Worm (Caenorhabditis elegans) whole organism, late embryonic: ENCODE measurements around the gene C17B7.8.

Experiments
- C08G9.2 ChIP-seq: sonication (generic microtip); optimal IDR thresholded peaks from 2 replicates; lab custom pipeline; 2016; ENCODE audit warnings: mild to moderate bottlenecking, missing genetic modification characterization, moderate library complexity, missing compliant biosample characterization
- K02D7.2 ChIP-seq: sonication (generic microtip); optimal IDR thresholded peaks from 2 replicates; lab custom pipeline; 2017; ENCODE audit warnings: mild to moderate bottlenecking, missing genetic modification characterization, missing compliant biosample characterization
- T23F11.4 ChIP-seq: fragments of 200-800 bp; sonication (Bioruptor generic); optimal IDR thresholded peaks from 2 replicates; lab custom pipeline; 2018; ENCODE audit warnings: mild to moderate bottlenecking, missing genetic modification characterization, missing compliant biosample characterization
- ahr-1 ChIP-seq: sonication (generic microtip); optimal IDR thresholded peaks from 2 replicates; lab custom pipeline; 2016; ENCODE audit warnings: missing genetic modification characterization, missing compliant biosample characterization
- ceh-18 ChIP-seq: sonication (generic microtip); optimal IDR thresholded peaks from 2 replicates; lab custom pipeline; 2016; ENCODE audit warnings: missing genetic modification characterization, missing compliant biosample characterization
- ceh-22 ChIP-seq: sonication (generic microtip); optimal IDR thresholded peaks from 2 replicates; lab custom pipeline; 2017; ENCODE audit warnings: missing biosample characterization, missing genetic modification characterization
- ceh-30 ChIP-seq: fragments of 150-350 bp; optimal IDR thresholded peaks from 2 replicates; lab custom pipeline; 2014; ENCODE audit warnings: missing biosample characterization, missing genetic modification characterization
- ceh-45 ChIP-seq: fragments of 200-800 bp; sonication (Bioruptor generic); IDR thresholded peaks from 2 replicates; pipeline ENCODE4 v1.3.6; 2022; ENCODE audit warnings: missing genetic modification reagents, missing genetic modification characterization, missing compliant biosample characterization
- ceh-6 ChIP-seq: fragments of 200-800 bp; sonication (Bioruptor generic); optimal IDR thresholded peaks from 2 replicates; lab custom pipeline; 2018; ENCODE audit warnings: mild to moderate bottlenecking, missing genetic modification characterization, missing compliant biosample characterization
- ceh-9 ChIP-seq: sonication (generic microtip); optimal IDR thresholded peaks from 2 replicates; lab custom pipeline; 2016; ENCODE audit warnings: mild to moderate bottlenecking, missing genetic modification characterization, inconsistent platforms, missing compliant biosample characterization
- dmd-4 ChIP-seq: sonication (generic microtip); optimal IDR thresholded peaks from 2 replicates; lab custom pipeline; 2016; ENCODE audit warnings: borderline replicate concordance, missing genetic modification characterization, missing compliant biosample characterization
- dve-1 ChIP-seq: sonication (generic microtip); optimal IDR thresholded peaks from 2 replicates; lab custom pipeline; 2017; ENCODE audit warnings: antibody characterized with exemption, mild to moderate bottlenecking, missing genetic modification characterization, missing compliant biosample characterization
- elt-2 ChIP-seq: sonication (generic microtip); optimal IDR thresholded peaks from 2 replicates; lab custom pipeline; 2016; ENCODE audit warnings: missing genetic modification reagents, missing genetic modification characterization, missing compliant biosample characterization
- ets-4 ChIP-seq: sonication (generic microtip); optimal IDR thresholded peaks from 2 replicates; lab custom pipeline; 2016; ENCODE audit warnings: missing genetic modification characterization, missing compliant biosample characterization
- eyg-1 ChIP-seq: sonication (generic microtip); optimal IDR thresholded peaks from 2 replicates; lab custom pipeline; 2016; ENCODE audit warnings: missing genotype, missing genetic modification characterization, missing compliant biosample characterization
- fkh-10 ChIP-seq: fragments of 150-350 bp; optimal IDR thresholded peaks from 2 replicates; lab custom pipeline; 2014; ENCODE audit warnings: missing biosample characterization, missing genetic modification reagents, missing genetic modification characterization
- fkh-6 ChIP-seq: sonication (generic microtip); optimal IDR thresholded peaks from 2 replicates; lab custom pipeline; 2016; ENCODE audit warnings: missing genetic modification characterization, missing compliant biosample characterization
- gmeb-2 ChIP-seq: sonication (generic microtip); optimal IDR thresholded peaks from 2 replicates; lab custom pipeline; 2016; ENCODE audit warnings: missing genetic modification characterization, inconsistent platforms, missing compliant biosample characterization
- hlh-15 ChIP-seq: sonication (generic microtip); optimal IDR thresholded peaks from 2 replicates; lab custom pipeline; 2016; ENCODE audit warnings: missing genetic modification characterization, missing compliant biosample characterization
- hlh-30 ChIP-seq: sonication (generic microtip); optimal IDR thresholded peaks from 2 replicates; lab custom pipeline; 2017; ENCODE audit warnings: antibody characterized with exemption, missing genetic modification characterization, missing compliant biosample characterization; ENCODE audit not compliant: insufficient read depth
- hlh-8 ChIP-seq: sonication (generic microtip); optimal IDR thresholded peaks from 2 replicates; lab custom pipeline; 2016; ENCODE audit warnings: missing genotype, missing genetic modification characterization, missing compliant biosample characterization
- lin-11 ChIP-seq: fragments of 200-800 bp; sonication (Bioruptor generic); optimal IDR thresholded peaks from 2 replicates; lab custom pipeline; 2018; ENCODE audit warnings: mild to moderate bottlenecking, missing genetic modification characterization, missing compliant biosample characterization
- mec-3 ChIP-seq: sonication (generic microtip); optimal IDR thresholded peaks from 2 replicates; lab custom pipeline; 2016; ENCODE audit warnings: borderline replicate concordance, missing genetic modification characterization, missing compliant biosample characterization
- nfya-1 ChIP-seq: sonication (generic microtip); optimal IDR thresholded peaks from 2 replicates; lab custom pipeline; 2017; ENCODE audit warnings: missing genetic modification characterization, mild to moderate bottlenecking, missing compliant biosample characterization, antibody characterized with exemption, moderate library complexity
- nhr-232 ChIP-seq: sonication (generic microtip); optimal IDR thresholded peaks from 2 replicates; lab custom pipeline; 2016; ENCODE audit warnings: missing genetic modification characterization, missing compliant biosample characterization
- odd-2 ChIP-seq: sonication (generic microtip); optimal IDR thresholded peaks from 2 replicates; lab custom pipeline; 2017; ENCODE audit warnings: antibody characterized with exemption, mild to moderate bottlenecking, missing genetic modification characterization, missing compliant biosample characterization
- pat-9 ChIP-seq: fragments of 200-800 bp; sonication (Bioruptor generic); optimal IDR thresholded peaks from 2 replicates; lab custom pipeline; 2018; ENCODE audit warnings: mild to moderate bottlenecking, missing genetic modification characterization, moderate library complexity, missing compliant biosample characterization
- pha-4 ChIP-seq: fragments of 150-350 bp; optimal IDR thresholded peaks from 2 replicates; lab custom pipeline; 2018; ENCODE audit warnings: missing biosample characterization, missing genetic modification reagents, missing genetic modification characterization
- pros-1 ChIP-seq: fragments of 150-350 bp; optimal IDR thresholded peaks from 2 replicates; lab custom pipeline; 2014; ENCODE audit warnings: missing biosample characterization, missing genetic modification reagents, missing genetic modification characterization
- ref-2 ChIP-seq: sonication (generic microtip); optimal IDR thresholded peaks from 2 replicates; lab custom pipeline; 2016; ENCODE audit warnings: missing genetic modification characterization, missing compliant biosample characterization
- sdc-2 ChIP-seq: sonication (generic microtip); optimal IDR thresholded peaks from 2 replicates; lab custom pipeline; 2016; ENCODE audit warnings: missing genotype, missing genetic modification characterization, missing compliant biosample characterization
- sox-2 ChIP-seq: fragments of 200-800 bp; sonication (Bioruptor generic); IDR thresholded peaks from 2 replicates; pipeline ENCODE4 v1.3.6; 2022; ENCODE audit warnings: missing genetic modification reagents, missing genetic modification characterization, missing compliant biosample characterization
- sox-4 ChIP-seq: sonication (generic microtip); optimal IDR thresholded peaks from 2 replicates; lab custom pipeline; 2017; ENCODE audit warnings: mild to moderate bottlenecking, missing genetic modification characterization, inconsistent platforms, missing compliant biosample characterization
- syd-9 ChIP-seq: sonication (generic microtip); optimal IDR thresholded peaks from 2 replicates; lab custom pipeline; 2016; ENCODE audit warnings: mild to moderate bottlenecking, missing genetic modification characterization, moderate library complexity, missing compliant biosample characterization
- tbx-2 ChIP-seq: sonication (generic microtip); optimal IDR thresholded peaks from 2 replicates; lab custom pipeline; 2016; ENCODE audit warnings: missing genetic modification characterization, missing compliant biosample characterization
- tbx-7 ChIP-seq: sonication (generic microtip); optimal IDR thresholded peaks from 2 replicates; lab custom pipeline; 2016; ENCODE audit warnings: missing genotype, missing genetic modification characterization, missing compliant biosample characterization
- unc-42 ChIP-seq: sonication (generic microtip); optimal IDR thresholded peaks from 2 replicates; lab custom pipeline; 2016; ENCODE audit warnings: missing genotype, missing genetic modification characterization, missing compliant biosample characterization
- unc-55 ChIP-seq: sonication (generic microtip); optimal IDR thresholded peaks from 2 replicates; lab custom pipeline; 2017; ENCODE audit warnings: missing biosample characterization, missing genetic modification reagents, missing genetic modification characterization
- unc-86 ChIP-seq: sonication (generic microtip); optimal IDR thresholded peaks from 2 replicates; lab custom pipeline; 2016; ENCODE audit warnings: missing genetic modification characterization, missing compliant biosample characterization

The C17B7.8 gene

ce11 chrV:3299437-3299836 lies 24.6 kb downstream of the C17B7.8 start:
- TF ChIP-seq ceh-18 (tag; lab: Kevin White, UChicago) (no peak), elt-2 (no peak), nfya-1 (tag; lab: Kevin White, UChicago) (no peak), pat-9 (tag; lab: Kevin White, UChicago) (no peak), ets-4 (tag; lab: Kevin White, UChicago) (no peak), sdc-2 (tag; lab: Kevin White, UChicago) (no peak), tbx-2 (no peak), eyg-1 (tag; lab: Kevin White, UChicago) (no peak), hlh-30 (tag; lab: Kevin White, UChicago) (no peak), lin-11 (tag; lab: Kevin White, UChicago) (no peak), K02D7.2 (tag; lab: Kevin White, UChicago) (no peak), ceh-30 (no peak), sox-2 (GFP tag; lab: Robert Waterston, UW) (no peak), ceh-9 (tag; lab: Kevin White, UChicago) (no peak)

ce11 chrV:3297764-3298163 lies 26.3 kb downstream of the C17B7.8 start, which contains the start of gene srx-122:
srx-122 (minus strand) TSS chrV:3297864.
- no peak for TF ChIP-seq dve-1 (tag; lab: Kevin White, UChicago)
- no peak for TF ChIP-seq unc-42 (tag; lab: Kevin White, UChicago)
- no peak for TF ChIP-seq dmd-4 (tag; lab: Kevin White, UChicago)

ce11 chrV:3295368-3295767 lies 28.7 kb downstream of the C17B7.8 start:
- no peak for TF ChIP-seq ref-2 (tag; lab: Kevin White, UChicago)
- TF ChIP-seq fkh-10, result no peak
- TF ChIP-seq hlh-15 (tag; lab: Kevin White, UChicago), result no peak
- no peak for TF ChIP-seq gmeb-2 (tag; lab: Kevin White, UChicago)
- no peak for TF ChIP-seq unc-42 (tag; lab: Kevin White, UChicago)

ce11 chrV:3289267-3289666 lies 34.8 kb downstream of the C17B7.8 start, which contains the start of gene F35F10.6:
F35F10.6 (minus strand) TSS chrV:3289367.
- TF ChIP-seq pha-4 (no peak), mec-3 (tag; lab: Kevin White, UChicago) (no peak), odd-2 (tag; lab: Kevin White, UChicago) (no peak), fkh-6 (no peak), tbx-7 (no peak)

- TF ChIP-seq ceh-18 (tag; lab: Kevin White, UChicago) (no peak), hlh-8 (tag; lab: Kevin White, UChicago) (no peak), unc-55 (GFP tag; lab: Kevin White, UChicago) (no peak), nfya-1 (tag; lab: Kevin White, UChicago) (no peak), ceh-45 (no peak)
These were observed 35.9 kb downstream of the C17B7.8 start for ce11 chrV:3288134-3288533.

ce11 chrV:3287330-3287729 lies 36.7 kb downstream of the C17B7.8 start, which contains the start of gene F35F10.7:
F35F10.7 (minus strand) TSS chrV:3287430.
- TF ChIP-seq sdc-2 (tag; lab: Kevin White, UChicago) (no peak), unc-55 (GFP tag; lab: Kevin White, UChicago) (no peak), ceh-22 (tag; lab: Kevin White, UChicago) (no peak), T23F11.4 (GFP tag; lab: Kevin White, UChicago) (no peak), syd-9 (tag; lab: Kevin White, UChicago) (no peak), hlh-8 (tag; lab: Kevin White, UChicago) (no peak), nhr-232 (tag; lab: Kevin White, UChicago) (no peak), tbx-7 (no peak), hlh-30 (tag; lab: Kevin White, UChicago) (no peak), ahr-1 (no peak), C08G9.2 (no peak), dve-1 (tag; lab: Kevin White, UChicago) (no peak), pros-1 (tag; lab: Kevin White, UChicago) (no peak), ceh-6 (no peak), unc-86 (tag; lab: Kevin White, UChicago) (no peak), sox-4 (tag; lab: Kevin White, UChicago) (no peak)
- TF ChIP-seq, all 69 proteins: peak for 0
